Worm (Caenorhabditis elegans) whole organism, late embryonic: ENCODE results near the gene Y55F3BL.4.
A peak's percentile ranks its signal among the peaks of the same experiment; 100 is the strongest.

ENCODE experiments used
- C08G9.2 ChIP-seq: sonication (generic microtip); optimal IDR thresholded peaks from 2 replicates; lab custom pipeline; 2016; ENCODE audit warnings: mild to moderate bottlenecking, missing genetic modification characterization, moderate library complexity, missing compliant biosample characterization
- K09A11.1 ChIP-seq: sonication (generic microtip); optimal IDR thresholded peaks from 2 replicates; lab custom pipeline; 2017; ENCODE audit warnings: antibody characterized with exemption, mild to moderate bottlenecking, missing genetic modification characterization, missing compliant biosample characterization; ENCODE audit not compliant: insufficient read depth
- ama-1 ChIP-seq: fragments of 150-350 bp; optimal IDR thresholded peaks from 2 replicates; lab custom pipeline; 2014
- ceh-14 ChIP-seq: sonication (generic microtip); optimal IDR thresholded peaks from 2 replicates; lab custom pipeline; 2016; ENCODE audit warnings: missing genotype, missing genetic modification characterization, missing compliant biosample characterization
- ceh-24 ChIP-seq: sonication (generic microtip); optimal IDR thresholded peaks from 2 replicates; lab custom pipeline; 2016; ENCODE audit warnings: mild to moderate bottlenecking, missing genetic modification characterization, missing compliant biosample characterization
- ceh-34 ChIP-seq: sonication (generic microtip); optimal IDR thresholded peaks from 2 replicates; lab custom pipeline; 2016; ENCODE audit warnings: mild to moderate bottlenecking, missing genetic modification characterization, missing compliant biosample characterization
- ceh-48 ChIP-seq: sonication (generic microtip); optimal IDR thresholded peaks from 2 replicates; lab custom pipeline; 2016; ENCODE audit warnings: missing genetic modification characterization, inconsistent platforms, missing compliant biosample characterization
- ceh-9 ChIP-seq: sonication (generic microtip); optimal IDR thresholded peaks from 2 replicates; lab custom pipeline; 2016; ENCODE audit warnings: mild to moderate bottlenecking, missing genetic modification characterization, inconsistent platforms, missing compliant biosample characterization
- dve-1 ChIP-seq: sonication (generic microtip); optimal IDR thresholded peaks from 2 replicates; lab custom pipeline; 2017; ENCODE audit warnings: antibody characterized with exemption, mild to moderate bottlenecking, missing genetic modification characterization, missing compliant biosample characterization
- elt-2 ChIP-seq: sonication (generic microtip); optimal IDR thresholded peaks from 2 replicates; lab custom pipeline; 2016; ENCODE audit warnings: missing genetic modification reagents, missing genetic modification characterization, missing compliant biosample characterization
- fkh-10 ChIP-seq: fragments of 150-350 bp; optimal IDR thresholded peaks from 2 replicates; lab custom pipeline; 2014; ENCODE audit warnings: missing biosample characterization, missing genetic modification reagents, missing genetic modification characterization
- hlh-15 ChIP-seq: sonication (generic microtip); optimal IDR thresholded peaks from 2 replicates; lab custom pipeline; 2016; ENCODE audit warnings: missing genetic modification characterization, missing compliant biosample characterization
- lin-11 ChIP-seq: fragments of 200-800 bp; sonication (Bioruptor generic); optimal IDR thresholded peaks from 2 replicates; lab custom pipeline; 2018; ENCODE audit warnings: mild to moderate bottlenecking, missing genetic modification characterization, missing compliant biosample characterization
- mec-3 ChIP-seq: sonication (generic microtip); optimal IDR thresholded peaks from 2 replicates; lab custom pipeline; 2016; ENCODE audit warnings: borderline replicate concordance, missing genetic modification characterization, missing compliant biosample characterization
- nfya-1 ChIP-seq: sonication (generic microtip); optimal IDR thresholded peaks from 2 replicates; lab custom pipeline; 2017; ENCODE audit warnings: missing genetic modification characterization, mild to moderate bottlenecking, missing compliant biosample characterization, antibody characterized with exemption, moderate library complexity
- nhr-11 ChIP-seq: fragments of 150-350 bp; optimal IDR thresholded peaks from 2 replicates; lab custom pipeline; 2014; ENCODE audit warnings: missing biosample characterization, missing genetic modification characterization
- nhr-232 ChIP-seq: sonication (generic microtip); optimal IDR thresholded peaks from 2 replicates; lab custom pipeline; 2016; ENCODE audit warnings: missing genetic modification characterization, missing compliant biosample characterization
- npax-4 ChIP-seq: sonication (generic microtip); optimal IDR thresholded peaks from 2 replicates; lab custom pipeline; 2016; ENCODE audit warnings: missing genetic modification characterization, missing compliant biosample characterization
- odd-2 ChIP-seq: sonication (generic microtip); optimal IDR thresholded peaks from 2 replicates; lab custom pipeline; 2017; ENCODE audit warnings: antibody characterized with exemption, mild to moderate bottlenecking, missing genetic modification characterization, missing compliant biosample characterization
- pat-9 ChIP-seq: fragments of 200-800 bp; sonication (Bioruptor generic); optimal IDR thresholded peaks from 2 replicates; lab custom pipeline; 2018; ENCODE audit warnings: mild to moderate bottlenecking, missing genetic modification characterization, moderate library complexity, missing compliant biosample characterization
- pax-1 ChIP-seq: fragments of 150-350 bp; optimal IDR thresholded peaks from 2 replicates; lab custom pipeline; 2014; ENCODE audit warnings: missing biosample characterization, missing genetic modification characterization
- pha-2 ChIP-seq: sonication (generic microtip); optimal IDR thresholded peaks from 2 replicates; lab custom pipeline; 2017; ENCODE audit warnings: mild to moderate bottlenecking, missing genetic modification characterization, missing compliant biosample characterization
- pqm-1 ChIP-seq: sonication (generic microtip); optimal IDR thresholded peaks from 2 replicates; lab custom pipeline; 2016; ENCODE audit warnings: missing genetic modification characterization, missing compliant biosample characterization
- sox-4 ChIP-seq: sonication (generic microtip); optimal IDR thresholded peaks from 2 replicates; lab custom pipeline; 2017; ENCODE audit warnings: mild to moderate bottlenecking, missing genetic modification characterization, inconsistent platforms, missing compliant biosample characterization
- tbx-7 ChIP-seq: sonication (generic microtip); optimal IDR thresholded peaks from 2 replicates; lab custom pipeline; 2016; ENCODE audit warnings: missing genotype, missing genetic modification characterization, missing compliant biosample characterization
- ttx-3 ChIP-seq: sonication (generic microtip); optimal IDR thresholded peaks from 2 replicates; lab custom pipeline; 2016; ENCODE audit warnings: missing genetic modification reagents, missing genetic modification characterization, missing compliant biosample characterization
- unc-42 ChIP-seq: sonication (generic microtip); optimal IDR thresholded peaks from 2 replicates; lab custom pipeline; 2016; ENCODE audit warnings: missing genotype, missing genetic modification characterization, missing compliant biosample characterization

Gene Y55F3BL.4

ce11 chrIV:842630-843029 lies 37.7 kb downstream of the Y55F3BL.4 start (continued):
- peak; percentile 14 for TF ChIP-seq ceh-34 (tag; lab: Kevin White, UChicago)
- peak; percentile 12 for TF ChIP-seq dve-1 (tag; lab: Kevin White, UChicago)
- peak; percentile 6 for TF ChIP-seq K09A11.1 (tag; lab: Kevin White, UChicago)
- TF ChIP-seq fkh-10 (GFP tag; lab: Kevin White, UChicago), result no peak
- peak; percentile 22 for TF ChIP-seq ceh-48 (tag; lab: Kevin White, UChicago)
- no peak for TF ChIP-seq npax-4 (tag; lab: Kevin White, UChicago)
- no peak for TF ChIP-seq ttx-3 (tag; lab: Kevin White, UChicago)
- TF ChIP-seq ceh-9, result no peak
- no peak for TF ChIP-seq hlh-15 (tag; lab: Kevin White, UChicago)
- TF ChIP-seq sox-4 (tag; lab: Kevin White, UChicago), result peak; percentile 58

- TF ChIP-seq mec-3, result no peak
- no peak for TF ChIP-seq ceh-24 (tag; lab: Kevin White, UChicago)
- no peak for TF ChIP-seq unc-42
- no peak for TF ChIP-seq ceh-9
- TF ChIP-seq odd-2 (tag; lab: Kevin White, UChicago), result no peak
- no peak for TF ChIP-seq sox-4 (tag; lab: Kevin White, UChicago)
- TF ChIP-seq nhr-11 (tag; lab: Kevin White, UChicago), result no peak
- no peak for TF ChIP-seq pax-1 (tag; lab: Kevin White, UChicago)
- no peak for TF ChIP-seq tbx-7
- no peak for TF ChIP-seq lin-11
- TF ChIP-seq ceh-14 (tag; lab: Kevin White, UChicago), result no peak
- TF ChIP-seq ceh-48 (tag; lab: Kevin White, UChicago), result no peak
- no peak for TF ChIP-seq pat-9 (tag; lab: Kevin White, UChicago)
- no peak for TF ChIP-seq ama-1 (lab: Kevin White, UChicago)
- no peak for TF ChIP-seq pha-2 (tag; lab: Kevin White, UChicago)
Observed at ce11 chrIV:845198-845597, 40.3 kb downstream of the Y55F3BL.4 start, which contains the start of gene lgc-33. Gene lgc-33 (plus strand): TSS chrIV:845498.

- TF ChIP-seq nhr-232 (tag; lab: Kevin White, UChicago), result no peak
- TF ChIP-seq C08G9.2 (tag; lab: Kevin White, UChicago), result no peak
- TF ChIP-seq, all 69 proteins: peak for 0
Observed at ce11 chrIV:848207-848606, 43.3 kb downstream of the Y55F3BL.4 start.

- peak; percentile 85 for TF ChIP-seq ceh-48 (tag; lab: Kevin White, UChicago)
Observed at ce11 chrIV:848956-849355, 44.1 kb downstream of the Y55F3BL.4 start.

ce11 chrIV:854357-855269 lies 49.7 kb downstream of the Y55F3BL.4 start, which contains the start of the genes lem-4 and Y55F3BR.11:
Gene lem-4 (minus strand): TSS chrIV:854780.
Gene Y55F3BR.11 (plus strand): TSS chrIV:855219.
- no peak for TF ChIP-seq nhr-11 (tag; lab: Kevin White, UChicago)
- peak; percentile 45 for TF ChIP-seq nfya-1 (tag; lab: Kevin White, UChicago)
- peak; percentile 57 for TF ChIP-seq ceh-48 (tag; lab: Kevin White, UChicago)
- peak; percentile 23 for TF ChIP-seq pqm-1 (tag; lab: Kevin White, UChicago)
- TF ChIP-seq pax-1 (tag; lab: Kevin White, UChicago), result peak; percentile 17
- TF ChIP-seq, all 69 proteins: peak for 4

- TF ChIP-seq ttx-3 (tag; lab: Kevin White, UChicago), result no peak
- TF ChIP-seq elt-2, result peak; percentile 47
Observed at ce11 chrIV:855483-855882, 50.6 kb downstream of the Y55F3BL.4 start.
